Worm (Caenorhabditis elegans): ENCODE data around the gene W03F9.11.

The W03F9.11 gene

ce11 chrV:122750-123149, 18.4 kb downstream of the W03F9.11 start, which contains the start of gene cgp-1:
TSS of gene cgp-1 (minus strand) at chrV:122789.
- TF ChIP-seq flt-1 (GFP tag; IDR thresholded peaks at IDR 0.05) (no peak), ama-1 (optimal IDR thresholded peaks at IDR 0.05) (no peak)

DNA sequence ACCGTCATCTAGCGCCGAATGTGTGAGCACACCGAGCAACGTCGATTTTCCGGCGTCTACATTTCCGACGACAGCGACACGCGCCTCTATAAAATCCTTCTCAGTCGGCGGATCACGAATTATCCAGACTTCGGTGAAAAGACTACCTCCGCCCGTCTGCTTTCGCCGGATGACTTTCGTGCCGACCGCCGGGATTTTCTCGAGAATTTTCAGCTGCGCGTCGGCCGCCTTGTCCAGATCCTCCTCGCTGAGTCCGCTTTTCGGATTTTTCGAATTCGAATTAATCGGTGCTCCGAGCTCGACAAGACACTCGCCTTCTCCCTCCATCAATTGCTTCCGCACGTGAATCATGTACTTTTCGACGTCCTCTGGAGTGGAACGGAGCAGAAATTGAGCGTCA, 18.9 kb downstream of the W03F9.11 start:
- TF ChIP-seq hmbx-1 (tag; optimal IDR thresholded peaks at IDR 0.05) (no peak), hnd-1 (tag; optimal IDR thresholded peaks at IDR 0.05) (no peak), scrt-1 (GFP tag; IDR thresholded peaks at IDR 0.05) (no peak), tra-4 (tag; optimal IDR thresholded peaks at IDR 0.05) (no peak), pes-1 (GFP tag; IDR thresholded peaks at IDR 0.05) (no peak), B0310.2 (tag; optimal IDR thresholded peaks at IDR 0.05) (no peak), aly-1 (tag; optimal IDR thresholded peaks at IDR 0.05) (no peak), tbx-11 (GFP tag; IDR thresholded peaks at IDR 0.05) (no peak), flt-1 (GFP tag; IDR thresholded peaks at IDR 0.05) (no peak), ceh-13 (GFP tag; optimal IDR thresholded peaks at IDR 0.05) (no peak), ets-7 (tag; optimal IDR thresholded peaks at IDR 0.05) (no peak), ceh-36 (tag; optimal IDR thresholded peaks at IDR 0.05) (no peak), ama-1 (optimal IDR thresholded peaks at IDR 0.05) (no peak), hmg-4 (GFP tag; optimal IDR thresholded peaks at IDR 0.05) (no peak)

- TF ChIP-seq tra-4 (tag; optimal IDR thresholded peaks at IDR 0.05), result no peak
- no peak for TF ChIP-seq ama-1 (optimal IDR thresholded peaks at IDR 0.05)
- TF ChIP-seq hnd-1 (tag; optimal IDR thresholded peaks at IDR 0.05), result no peak
- no peak for TF ChIP-seq B0310.2 (tag; optimal IDR thresholded peaks at IDR 0.05)
- TF ChIP-seq flt-1 (GFP tag; IDR thresholded peaks at IDR 0.05), result no peak
- TF ChIP-seq ceh-13 (GFP tag; optimal IDR thresholded peaks at IDR 0.05), result no peak
- no peak for TF ChIP-seq aly-1 (tag; optimal IDR thresholded peaks at IDR 0.05)
- no peak for TF ChIP-seq ets-7 (tag; optimal IDR thresholded peaks at IDR 0.05)
- TF ChIP-seq hmbx-1 (tag; optimal IDR thresholded peaks at IDR 0.05), result no peak
These were observed 23.8 kb downstream of the W03F9.11 start for ce11 chrV:117312-117711.

DNA sequence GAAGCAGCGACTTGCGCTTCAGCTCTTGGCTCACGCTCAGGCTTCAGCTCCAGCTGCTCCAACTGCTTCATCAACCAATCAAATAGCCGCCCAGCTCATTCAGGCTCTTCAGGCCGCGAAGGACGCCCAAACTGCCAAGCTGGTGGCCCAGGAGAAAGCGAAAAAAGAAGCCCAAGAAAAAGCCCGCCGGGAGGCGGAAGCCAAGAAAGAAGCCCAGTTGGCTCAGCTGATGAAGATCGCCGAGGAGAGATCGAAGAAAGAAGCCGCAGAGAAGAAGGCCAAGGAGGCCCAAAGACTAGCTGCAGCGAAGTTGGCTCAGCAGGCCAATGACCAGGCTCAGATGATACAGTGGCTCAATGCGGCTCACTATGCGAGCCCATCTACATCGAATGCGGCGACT, 24.9 kb downstream of the W03F9.11 start:
- TF ChIP-seq ceh-13 (GFP tag; optimal IDR thresholded peaks at IDR 0.05) (no peak), hnd-1 (tag; optimal IDR thresholded peaks at IDR 0.05) (no peak), scrt-1 (GFP tag; IDR thresholded peaks at IDR 0.05) (peak; percentile 56; the same call in 1 of the 2 replicates), pes-1 (GFP tag; IDR thresholded peaks at IDR 0.05) (no peak), F13C5.2 (tag; optimal IDR thresholded peaks at IDR 0.05) (no peak), tra-4 (tag; optimal IDR thresholded peaks at IDR 0.05) (no peak)

- peak; percentile 27 for TF ChIP-seq hmg-4 (GFP tag; optimal IDR thresholded peaks at IDR 0.05)
- TF ChIP-seq B0310.2 (tag; optimal IDR thresholded peaks at IDR 0.05), result no peak
- TF ChIP-seq aly-1 (tag; optimal IDR thresholded peaks at IDR 0.05), result no peak
- TF ChIP-seq tbx-11 (GFP tag; IDR thresholded peaks at IDR 0.05), result no peak
- TF ChIP-seq ets-7 (tag; optimal IDR thresholded peaks at IDR 0.05), result no peak
- TF ChIP-seq scrt-1 (GFP tag; IDR thresholded peaks at IDR 0.05), result peak; percentile 22; the same call in 1 of the 2 replicates
- no peak for TF ChIP-seq tra-4 (tag; optimal IDR thresholded peaks at IDR 0.05)
- peak; percentile 32 for TF ChIP-seq F13C5.2 (tag; optimal IDR thresholded peaks at IDR 0.05)
- TF ChIP-seq ama-1 (optimal IDR thresholded peaks at IDR 0.05), result no peak
- TF ChIP-seq hmbx-1 (tag; optimal IDR thresholded peaks at IDR 0.05), result no peak
- TF ChIP-seq sea-1 (GFP tag; conservative IDR thresholded peaks at IDR 0.05), result no peak
- no peak for TF ChIP-seq pes-1 (GFP tag; IDR thresholded peaks at IDR 0.05)
- TF ChIP-seq hnd-1 (tag; optimal IDR thresholded peaks at IDR 0.05), result no peak
- TF ChIP-seq flt-1 (GFP tag; IDR thresholded peaks at IDR 0.05), result no peak
- no peak for TF ChIP-seq ceh-36 (tag; optimal IDR thresholded peaks at IDR 0.05)
- TF ChIP-seq ceh-13 (GFP tag; optimal IDR thresholded peaks at IDR 0.05), result no peak
- no peak for TF ChIP-seq tbx-37 (GFP tag; conservative IDR thresholded peaks at IDR 0.05)
These were observed 36.7 kb downstream of the W03F9.11 start, which contains the start of gene picd-1 for ce11 chrV:104474-104873. TSS of gene picd-1 (plus strand) at chrV:104825.

DNA sequence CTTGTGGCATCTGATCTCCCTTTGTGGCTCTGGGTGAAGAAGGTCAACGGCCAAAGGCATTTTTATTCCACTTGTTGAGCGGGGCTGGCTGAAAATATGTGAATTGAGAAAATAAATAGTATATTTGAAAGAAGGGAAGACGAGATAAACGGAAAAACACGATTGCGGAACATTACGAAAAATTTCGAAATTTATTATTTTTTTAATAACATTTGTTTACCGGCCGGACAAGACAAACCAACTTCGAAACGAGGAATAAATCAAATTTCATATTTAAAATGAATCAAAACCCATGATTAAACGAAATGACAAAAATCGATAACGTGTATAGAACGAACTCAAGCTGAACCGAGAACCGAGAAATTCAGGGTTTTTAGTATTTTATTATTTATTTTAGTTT, 37.2 kb downstream of the W03F9.11 start, which contains the start of gene rps-27:
TSS of gene rps-27 (minus strand) at position 101 of the 400 bp plus-strand sequence.
- TF ChIP-seq tra-4 (tag; optimal IDR thresholded peaks at IDR 0.05), result no peak

- TF ChIP-seq F13C5.2 (tag; optimal IDR thresholded peaks at IDR 0.05) (no peak), hmbx-1 (tag; optimal IDR thresholded peaks at IDR 0.05) (no peak), ets-7 (tag; optimal IDR thresholded peaks at IDR 0.05) (no peak), hmg-4 (GFP tag; optimal IDR thresholded peaks at IDR 0.05) (no peak), scrt-1 (GFP tag; IDR thresholded peaks at IDR 0.05) (no peak), B0310.2 (tag; optimal IDR thresholded peaks at IDR 0.05) (no peak), hnd-1 (tag; optimal IDR thresholded peaks at IDR 0.05) (no peak), ama-1 (optimal IDR thresholded peaks at IDR 0.05) (no peak), ceh-13 (GFP tag; optimal IDR thresholded peaks at IDR 0.05) (no peak)
These were observed 38.0 kb downstream of the W03F9.11 start for ce11 chrV:103043-103702.

DNA sequence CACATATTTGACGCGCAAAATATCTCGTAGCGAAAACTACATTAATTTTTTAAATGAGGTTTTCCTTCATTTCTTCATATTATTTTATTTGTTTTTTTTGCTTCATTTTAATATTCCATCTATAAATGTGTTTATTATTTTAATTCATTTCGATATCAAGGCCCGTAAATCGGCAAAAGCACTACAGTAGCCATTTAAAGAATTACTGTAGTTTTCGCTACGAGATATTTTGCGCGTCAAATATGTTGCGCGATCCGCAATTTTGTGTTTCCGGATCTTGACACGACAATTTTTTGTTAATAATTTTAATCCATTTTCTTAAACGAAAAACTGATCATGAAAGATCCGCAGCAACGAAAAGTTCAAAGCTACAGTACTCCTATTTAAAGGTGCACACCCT, 39.0 kb downstream of the W03F9.11 start:
- no peak for TF ChIP-seq B0310.2 (tag; optimal IDR thresholded peaks at IDR 0.05)
- no peak for TF ChIP-seq ets-7 (tag; optimal IDR thresholded peaks at IDR 0.05)
- no peak for TF ChIP-seq pes-1 (GFP tag; IDR thresholded peaks at IDR 0.05)
- no peak for TF ChIP-seq F13C5.2 (tag; optimal IDR thresholded peaks at IDR 0.05)
- no peak for TF ChIP-seq scrt-1 (GFP tag; IDR thresholded peaks at IDR 0.05)
- TF ChIP-seq hnd-1 (tag; optimal IDR thresholded peaks at IDR 0.05), result no peak
- TF ChIP-seq flt-1 (GFP tag; IDR thresholded peaks at IDR 0.05), result no peak
- no peak for TF ChIP-seq ceh-13 (GFP tag; optimal IDR thresholded peaks at IDR 0.05)
- TF ChIP-seq tbx-37 (GFP tag; conservative IDR thresholded peaks at IDR 0.05), result no peak
- no peak for TF ChIP-seq aly-1 (tag; optimal IDR thresholded peaks at IDR 0.05)
- no peak for TF ChIP-seq hmg-4 (GFP tag; optimal IDR thresholded peaks at IDR 0.05)
- no peak for TF ChIP-seq ceh-36 (tag; optimal IDR thresholded peaks at IDR 0.05)
